Worm (Caenorhabditis elegans) whole organism, early embryonic: ENCODE measurements around the gene pmp-4.

Experiments
- B0310.2 ChIP-seq: sonication (generic microtip); optimal IDR thresholded peaks from 2 replicates; lab custom pipeline; 2016; ENCODE audit warnings: mild to moderate bottlenecking, missing genetic modification characterization, missing compliant biosample characterization
- ama-1 ChIP-seq: fragments of 150-350 bp; optimal IDR thresholded peaks from 2 replicates; lab custom pipeline; 2014
- ceh-36 ChIP-seq: sonication (generic microtip); optimal IDR thresholded peaks from 2 replicates; lab custom pipeline; 2016; ENCODE audit warnings: missing genetic modification characterization, inconsistent platforms, missing compliant biosample characterization
- flt-1 ChIP-seq: fragments of 200-800 bp; sonication (Bioruptor generic); IDR thresholded peaks from 2 replicates; pipeline ENCODE4 v1.3.6; 2022; ENCODE audit warnings: missing genetic modification characterization, missing compliant biosample characterization
- hmbx-1 ChIP-seq: sonication (generic microtip); optimal IDR thresholded peaks from 2 replicates; lab custom pipeline; 2016; ENCODE audit warnings: mild to moderate bottlenecking, missing genetic modification characterization, missing compliant biosample characterization
- hnd-1 ChIP-seq: sonication (generic microtip); optimal IDR thresholded peaks from 2 replicates; lab custom pipeline; 2016; ENCODE audit warnings: missing genetic modification characterization, missing compliant biosample characterization
- pes-1 ChIP-seq: fragments of 200-800 bp; sonication (Bioruptor generic); IDR thresholded peaks from 2 replicates; pipeline ENCODE4 v1.3.6; 2022; ENCODE audit warnings: missing genetic modification reagents, missing genetic modification characterization, missing compliant biosample characterization
- tbx-37 ChIP-seq: fragments of 200-800 bp; sonication (Bioruptor generic); conservative IDR thresholded peaks from 2 replicates; pipeline ENCODE4 v1.3.6; 2022; ENCODE audit warnings: missing genetic modification reagents, missing genetic modification characterization, missing compliant biosample characterization

ce11 chrIV:17407025-17407424, 1.6 kb upstream of the pmp-4 start, which contains the start of gene T02D1.7:
- TF ChIP-seq flt-1 (GFP tag; lab: Robert Waterston, UW) (no peak), ceh-36 (tag; lab: Kevin White, UChicago) (no peak), hnd-1 (tag; lab: Kevin White, UChicago) (no peak), hmbx-1 (tag; lab: Kevin White, UChicago) (no peak), pes-1 (no peak), tbx-37 (GFP tag; lab: Robert Waterston, UW) (no peak), ama-1 (lab: Kevin White, UChicago) (no peak), B0310.2 (tag; lab: Kevin White, UChicago) (no peak)
